Fruit fly (Drosophila melanogaster): ENCODE results near the gene Ttc19.

- TF ChIP-seq vri (GFP tag; optimal IDR thresholded peaks at IDR 0.05) (no peak), Blimp-1 (GFP tag; optimal IDR thresholded peaks at IDR 0.05) (no peak), esn (GFP tag; optimal IDR thresholded peaks at IDR 0.05) (no peak), CG11294 (GFP tag; IDR thresholded peaks at IDR 0.05) (no peak), CG6163 (GFP tag; IDR thresholded peaks at IDR 0.05) (no peak; the same call in 2 of the 3 replicates)
These were observed 34.8 kb upstream of the Ttc19 start for dm6 chr2L:19079742-19080141.

Measured in whole organism, prepupa.